Fruit fly (Drosophila melanogaster) whole organism, embryonic: ENCODE results near the gene mus101.

Experiments used
- Abd-B ChIP-seq: fragments of 200-800 bp; sonication (Bioruptor generic); optimal IDR thresholded peaks from 2 replicates; lab custom pipeline; 2018; ENCODE audit warnings: missing biosample characterization, mild to moderate bottlenecking, missing genetic modification characterization, moderate library complexity
- Blimp-1 ChIP-seq: fragments of 200-800 bp; sonication (Bioruptor generic); optimal IDR thresholded peaks from 3 replicates; lab custom pipeline; 2018; ENCODE audit warnings: missing biosample characterization, missing genetic modification characterization, mild to moderate bottlenecking, moderate library complexity, missing genetic modification reagents
- CG10209 ChIP-seq: fragments of 200-800 bp; sonication (Bioruptor generic); optimal IDR thresholded peaks from 3 replicates; lab custom pipeline; 2017; ENCODE audit warnings: missing biosample characterization, mild to moderate bottlenecking, missing genetic modification characterization, missing genetic modification reagents
- CG10979 ChIP-seq: fragments of 200-800 bp; sonication (Bioruptor generic); optimal IDR thresholded peaks from 2 replicates; lab custom pipeline; 2018; ENCODE audit warnings: missing biosample characterization, mild to moderate bottlenecking, missing genetic modification characterization, moderate library complexity
- CG11504 ChIP-seq: fragments of 200-800 bp; sonication (Bioruptor generic); optimal IDR thresholded peaks from 3 replicates; lab custom pipeline; 2019; ENCODE audit warnings: missing biosample characterization, mild to moderate bottlenecking, missing genetic modification characterization, moderate library complexity
- CG11695 ChIP-seq: fragments of 200-800 bp; sonication (Bioruptor generic); IDR thresholded peaks from 3 replicates; pipeline ENCODE4 v1.3.6; 2022; ENCODE audit warnings: missing biosample characterization, missing genetic modification characterization
- CG12391 ChIP-seq: fragments of 200-800 bp; sonication (Bioruptor generic); optimal IDR thresholded peaks from 3 replicates; lab custom pipeline; 2018; ENCODE audit warnings: missing biosample characterization, mild to moderate bottlenecking, missing genetic modification characterization, moderate library complexity
- CG13296 ChIP-seq: fragments of 200-800 bp; sonication (Bioruptor generic); optimal IDR thresholded peaks from 3 replicates; lab custom pipeline; 2018; ENCODE audit warnings: missing biosample characterization, mild to moderate bottlenecking, missing genetic modification characterization
- CG14710 ChIP-seq: fragments of 200-800 bp; sonication (Bioruptor generic); optimal IDR thresholded peaks from 3 replicates; lab custom pipeline; 2019; ENCODE audit warnings: missing biosample characterization, mild to moderate bottlenecking, missing genetic modification characterization, moderate library complexity
- CG17359 ChIP-seq: fragments of 200-800 bp; sonication (Bioruptor generic); optimal IDR thresholded peaks from 3 replicates; lab custom pipeline; 2018; ENCODE audit warnings: missing biosample characterization, mild to moderate bottlenecking, missing genetic modification characterization, moderate library complexity
- CG17361 ChIP-seq: fragments of 200-800 bp; sonication (Bioruptor generic); IDR thresholded peaks from 3 replicates; pipeline ENCODE4 v1.3.6; 2022; ENCODE audit warnings: missing biosample characterization, missing genetic modification characterization
- CG18476 ChIP-seq: fragments of 200-800 bp; sonication (Bioruptor generic); optimal IDR thresholded peaks from 2 replicates; lab custom pipeline; 2016; ENCODE audit warnings: missing biosample characterization, mild to moderate bottlenecking, missing genetic modification characterization
- CG18599 ChIP-seq: fragments of 200-800 bp; sonication (Bioruptor generic); optimal IDR thresholded peaks from 3 replicates; lab custom pipeline; 2017; ENCODE audit warnings: missing biosample characterization, missing genetic modification characterization, mild to moderate bottlenecking, moderate library complexity, missing genetic modification reagents
- CG2678 ChIP-seq: fragments of 200-800 bp; sonication (Bioruptor generic); optimal IDR thresholded peaks from 3 replicates; lab custom pipeline; 2019; ENCODE audit warnings: missing biosample characterization, mild to moderate bottlenecking, missing genetic modification characterization, moderate library complexity
- CG31441 ChIP-seq: fragments of 200-800 bp; sonication (Bioruptor generic); IDR thresholded peaks from 2 replicates; pipeline ENCODE4 v1.3.6; 2022; ENCODE audit warnings: missing biosample characterization, missing genetic modification characterization
- CG33557 ChIP-seq: fragments of 200-800 bp; sonication (Bioruptor generic); optimal IDR thresholded peaks from 2 replicates; lab custom pipeline; 2019; ENCODE audit warnings: missing biosample characterization, mild to moderate bottlenecking, missing genetic modification characterization, moderate library complexity
- CG4424 ChIP-seq: fragments of 200-800 bp; sonication (Bioruptor generic); optimal IDR thresholded peaks from 3 replicates; lab custom pipeline; 2016; ENCODE audit warnings: missing biosample characterization, missing genetic modification characterization
- CG4854 ChIP-seq: fragments of 200-800 bp; sonication (Bioruptor generic); optimal IDR thresholded peaks from 2 replicates; lab custom pipeline; 2016; ENCODE audit warnings: missing biosample characterization, missing genetic modification characterization, inconsistent platforms
- CG7786 ChIP-seq: fragments of 200-800 bp; sonication (Bioruptor generic); optimal IDR thresholded peaks from 2 replicates; lab custom pipeline; 2016; ENCODE audit warnings: missing biosample characterization, missing genetic modification characterization
- CG9817 ChIP-seq: fragments of 200-800 bp; sonication (Bioruptor generic); optimal IDR thresholded peaks from 2 replicates; lab custom pipeline; 2018; ENCODE audit warnings: missing biosample characterization, mild to moderate bottlenecking, missing genetic modification characterization, moderate library complexity
- CoRest ChIP-seq: fragments of 200-800 bp; sonication (Bioruptor generic); optimal IDR thresholded peaks from 3 replicates; lab custom pipeline; 2018; ENCODE audit warnings: missing biosample characterization, mild to moderate bottlenecking, missing genetic modification characterization, moderate library complexity
- D ChIP-seq, 2 experiments: fragments of 200-800 bp in 1 of 2; fragments of >200 bp in 1 of 2; sonication (Bioruptor generic) in 1 of 2; optimal IDR thresholded peaks; 2 replicates in 1 of 2; 3 replicates in 1 of 2; lab custom pipeline; 2017; ENCODE audit warnings: mild to moderate bottlenecking in 1 of 2, missing biosample characterization in 1 of 2, missing genetic modification characterization in 1 of 2, missing genetic modification reagents in 1 of 2
- Drgx ChIP-seq: fragments of 200-800 bp; sonication (Bioruptor generic); IDR thresholded peaks from 2 replicates; pipeline ENCODE4 v1.3.6; 2022; ENCODE audit warnings: missing biosample characterization, missing genetic modification characterization
- E2f2 ChIP-seq: fragments of 200-800 bp; sonication (Bioruptor generic); IDR thresholded peaks from 2 replicates; pipeline ENCODE4 v1.3.6; 2022; ENCODE audit warnings: missing biosample characterization, missing genetic modification characterization
- Fer3 ChIP-seq: fragments of 200-800 bp; sonication (Bioruptor generic); optimal IDR thresholded peaks from 2 replicates; lab custom pipeline; 2018; ENCODE audit warnings: missing biosample characterization, mild to moderate bottlenecking, missing genetic modification characterization, moderate library complexity
- H2.0 ChIP-seq: fragments of 200-800 bp; sonication (Bioruptor generic); IDR thresholded peaks from 2 replicates; pipeline ENCODE4 v1.3.6; 2022; ENCODE audit warnings: missing biosample characterization, missing genetic modification characterization
- HLH3B ChIP-seq: fragments of 200-800 bp; sonication (Bioruptor generic); IDR thresholded peaks from 2 replicates; pipeline ENCODE4 v1.3.6; 2022; ENCODE audit warnings: missing biosample characterization, missing genetic modification characterization
- HLH54F ChIP-seq: fragments of 200-800 bp; sonication (Bioruptor generic); optimal IDR thresholded peaks from 3 replicates; lab custom pipeline; 2016; ENCODE audit warnings: missing biosample characterization, missing genetic modification characterization
- Hr51 ChIP-seq, 2 experiments: fragments of 200-800 bp; sonication (Bioruptor generic); optimal IDR thresholded peaks; 2 replicates in 1 of 2; 3 replicates in 1 of 2; lab custom pipeline; 2016 to 2018; ENCODE audit warnings: missing biosample characterization in 2 of 2, missing genetic modification characterization in 2 of 2, mild to moderate bottlenecking in 1 of 2, moderate library complexity in 1 of 2
- PHDP ChIP-seq: fragments of 200-800 bp; sonication (Bioruptor generic); optimal IDR thresholded peaks from 3 replicates; lab custom pipeline; 2018; ENCODE audit warnings: missing biosample characterization, mild to moderate bottlenecking, missing genetic modification characterization, moderate library complexity
- Ptx1 ChIP-seq: fragments of 200-800 bp; sonication (Bioruptor generic); IDR thresholded peaks from 2 replicates; pipeline ENCODE4 v1.3.6; 2022; ENCODE audit warnings: missing biosample characterization, missing genetic modification characterization
- Sox102F ChIP-seq: fragments of 200-800 bp; sonication (Bioruptor generic); optimal IDR thresholded peaks from 2 replicates; lab custom pipeline; 2018; ENCODE audit warnings: missing biosample characterization, mild to moderate bottlenecking, missing genetic modification characterization, moderate library complexity
- Ssrp ChIP-seq: fragments of 200-800 bp; sonication (Bioruptor generic); optimal IDR thresholded peaks from 2 replicates; lab custom pipeline; 2018; ENCODE audit warnings: missing biosample characterization, mild to moderate bottlenecking, missing genetic modification characterization, moderate library complexity
- bowl ChIP-seq: fragments of 200-800 bp; sonication (Bioruptor generic); IDR thresholded peaks from 2 replicates; pipeline ENCODE4 v1.3.6; 2022; ENCODE audit warnings: missing biosample characterization, missing genetic modification characterization
- dysf ChIP-seq: fragments of 200-800 bp; sonication (Bioruptor generic); IDR thresholded peaks from 3 replicates; pipeline ENCODE4 v1.3.6; 2022; ENCODE audit warnings: missing biosample characterization, missing genetic modification characterization
- gcm ChIP-seq: fragments of 200-800 bp; sonication (Bioruptor generic); optimal IDR thresholded peaks from 2 replicates; lab custom pipeline; 2019; ENCODE audit warnings: missing biosample characterization, mild to moderate bottlenecking, missing genetic modification characterization, moderate library complexity
- grau ChIP-seq: fragments of 200-800 bp; optimal IDR thresholded peaks from 3 replicates; lab custom pipeline; 2019; ENCODE audit warnings: missing biosample characterization, mild to moderate bottlenecking, missing genetic modification characterization, moderate library complexity
- lbe ChIP-seq: fragments of 200-800 bp; sonication (Bioruptor generic); optimal IDR thresholded peaks from 2 replicates; lab custom pipeline; 2016; ENCODE audit warnings: missing biosample characterization, mild to moderate bottlenecking, missing genetic modification characterization
- lilli ChIP-seq: fragments of 200-800 bp; sonication (Bioruptor generic); optimal IDR thresholded peaks from 3 replicates; lab custom pipeline; 2016; ENCODE audit warnings: missing biosample characterization, missing genetic modification characterization
- lmd ChIP-seq: fragments of 200-800 bp; sonication (Bioruptor generic); IDR thresholded peaks from 2 replicates; pipeline ENCODE4 v1.3.6; 2022; ENCODE audit warnings: missing biosample characterization, missing genetic modification characterization
- lola ChIP-seq, 3 experiments: fragments of >200 bp in 2 of 3; fragments of 200-800 bp in 1 of 3; sonication (Bioruptor generic) in 1 of 3; optimal IDR thresholded peaks; 2 replicates each; lab custom pipeline; 2017 to 2019; ENCODE audit warnings: missing biosample characterization in 3 of 3, missing genetic modification characterization in 3 of 3, mild to moderate bottlenecking in 1 of 3, moderate library complexity in 1 of 3
- nerfin-2 ChIP-seq: fragments of 200-800 bp; sonication (Bioruptor generic); IDR thresholded peaks from 2 replicates; pipeline ENCODE4 v1.3.6; 2022; ENCODE audit warnings: missing biosample characterization, missing genetic modification characterization; ENCODE audit not compliant: partially characterized antibody
- prd ChIP-seq, 3 experiments: fragments of >200 bp in 2 of 3; fragments of 200-800 bp in 1 of 3; sonication (Bioruptor generic) in 1 of 3; optimal IDR thresholded peaks in 2 of 3; IDR thresholded peaks in 1 of 3; 2 replicates in 2 of 3; 3 replicates in 1 of 3; pipeline versions ENCODE4 v1.3.6 to Lab custom; 2017 to 2022; ENCODE audit warnings: missing biosample characterization in 1 of 3, missing genetic modification characterization in 1 of 3
- sc ChIP-seq, 3 experiments: fragments of >200 bp in 2 of 3; fragments of 200-800 bp in 1 of 3; sonication (Bioruptor generic) in 1 of 3; optimal IDR thresholded peaks; 2 replicates in 2 of 3; 3 replicates in 1 of 3; lab custom pipeline; 2017; ENCODE audit warnings: mild to moderate bottlenecking in 1 of 3, missing biosample characterization in 1 of 3, missing genetic modification characterization in 1 of 3, missing genetic modification reagents in 1 of 3
- sens ChIP-seq: fragments of 200-800 bp; sonication (Bioruptor generic); peaks from one replicate; lab custom pipeline; 2016; ENCODE audit warnings: missing biosample characterization, missing genetic modification characterization
- tx ChIP-seq: fragments of 200-800 bp; sonication (Bioruptor generic); optimal IDR thresholded peaks from 2 replicates; lab custom pipeline; 2016; ENCODE audit warnings: missing biosample characterization, missing genetic modification characterization
- zf30C ChIP-seq: fragments of 200-800 bp; sonication (Bioruptor generic); optimal IDR thresholded peaks from 3 replicates; lab custom pipeline; 2018; ENCODE audit warnings: missing biosample characterization, mild to moderate bottlenecking, missing genetic modification characterization

mus101 gene

DNA sequence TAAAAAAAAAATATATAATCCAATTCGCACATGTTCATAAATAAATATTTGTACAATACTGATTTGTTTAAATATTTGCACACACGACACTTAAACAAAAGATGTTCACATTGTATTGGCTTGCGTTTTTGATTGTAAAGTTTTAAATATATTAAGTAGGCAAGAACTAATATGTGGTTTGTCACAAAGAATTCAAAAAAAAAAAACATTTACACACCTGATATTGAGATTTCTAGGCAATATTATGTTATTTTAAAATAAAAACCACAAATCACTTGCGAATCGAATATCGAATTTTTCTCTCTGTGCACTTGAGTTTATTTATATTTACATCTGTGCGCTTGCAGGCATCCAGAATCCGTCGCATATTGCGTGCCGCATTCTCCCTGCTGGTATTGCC is 42.5 kb upstream of the mus101 start (continued):
- TF ChIP-seq tx (GFP tag; lab: Kevin White, UChicago): no peak
- no peak for TF ChIP-seq CG4854 (GFP tag; lab: Kevin White, UChicago)
- peak; percentile 62 for TF ChIP-seq PHDP (tag; lab: Kevin White, UChicago)
- TF ChIP-seq Ssrp (tag; lab: Kevin White, UChicago): peak; percentile 35
- TF ChIP-seq CG11695 (GFP tag; lab: Robert Waterston, UW): peak; percentile 39; the same call in 1 of the 3 replicates
- 0 out of 2 replicates have a peak, but pooled peaks have one; percentile 20 for TF ChIP-seq HLH3B (GFP tag; lab: Robert Waterston, UW)
- peak; percentile 15 for TF ChIP-seq CG4424
- peak; percentile 4 for TF ChIP-seq CG18476 (GFP tag; lab: Kevin White, UChicago)
- TF ChIP-seq gcm (GFP tag; lab: Kevin White, UChicago): peak; percentile 26
- no peak for TF ChIP-seq D (optimal IDR thresholded peaks at IDR 0.05; lab: Kevin White, UChicago)
- peak; percentile 9 for TF ChIP-seq D (GFP tag; optimal IDR thresholded peaks at IDR 0.05; lab: Kevin White, UChicago)
- peak; percentile 61 for TF ChIP-seq CG31441 (GFP tag; lab: Robert Waterston, UW)
- TF ChIP-seq E2f2: no peak
- TF ChIP-seq lilli (GFP tag; lab: Kevin White, UChicago): no peak
- TF ChIP-seq CG33557: peak; percentile 16
- peak; percentile 31 for TF ChIP-seq CG12391
- TF ChIP-seq CG17359 (tag; lab: Kevin White, UChicago): peak; percentile 56
- TF ChIP-seq nerfin-2 (GFP tag; lab: Robert Waterston, UW): no peak
- TF ChIP-seq bowl (GFP tag; lab: Robert Waterston, UW): no peak
- peak; percentile 57 for TF ChIP-seq lbe (GFP tag; lab: Kevin White, UChicago)
- peak; percentile 24 for TF ChIP-seq CG9817
- TF ChIP-seq sc (optimal IDR thresholded peaks at IDR 0.05; lab: Kevin White, UChicago): no peak
- TF ChIP-seq sc (GFP tag; optimal IDR thresholded peaks at IDR 0.05; lab: Kevin White, UChicago): no peak
- TF ChIP-seq Sox102F (GFP tag; lab: Kevin White, UChicago): peak; percentile 62
- TF ChIP-seq Hr51 (GFP tag; optimal IDR thresholded peaks at IDR 0.05; lab: Kevin White, UChicago): peak in 1 of 2 experiments; percentile 52
- peak; percentile 29 for TF ChIP-seq CoRest (tag; lab: Kevin White, UChicago)
- TF ChIP-seq CG7786 (GFP tag; lab: Kevin White, UChicago): no peak
- TF ChIP-seq lola (GFP tag; optimal IDR thresholded peaks at IDR 0.05; lab: Kevin White, UChicago): peak in 1 of 3 experiments; percentile 44
- peak; percentile 10 for TF ChIP-seq CG18599 (GFP tag; lab: Kevin White, UChicago)
- TF ChIP-seq CG13296: peak; percentile 4
- TF ChIP-seq prd (optimal IDR thresholded peaks at IDR 0.05; lab: Kevin White, UChicago): no peak
- TF ChIP-seq prd (GFP tag; IDR thresholded peaks at IDR 0.05; lab: Robert Waterston, UW): peak; percentile 57
- TF ChIP-seq Ptx1 (GFP tag; lab: Robert Waterston, UW): peak; percentile 12; the same call in 1 of the 2 replicates
- no peak for TF ChIP-seq dysf (GFP tag; lab: Robert Waterston, UW)
- TF ChIP-seq Blimp-1 (GFP tag; lab: Kevin White, UChicago): peak; percentile 44
- TF ChIP-seq lmd (GFP tag; lab: Robert Waterston, UW): 0 out of 2 replicates have a peak, but pooled peaks have one; percentile 18
- TF ChIP-seq CG2678 (tag; lab: Kevin White, UChicago): peak; percentile 52
- TF ChIP-seq zf30C: peak; percentile 65
- 0 out of 2 replicates have a peak, but pooled peaks have one; percentile 15 for TF ChIP-seq H2.0 (GFP tag; lab: Robert Waterston, UW)
- no peak for TF ChIP-seq HLH54F (GFP tag; lab: Kevin White, UChicago)
- no peak for TF ChIP-seq Abd-B (GFP tag; lab: Kevin White, UChicago)
- TF ChIP-seq Drgx (GFP tag; lab: Robert Waterston, UW): peak; percentile 67
- peak; percentile 25 for TF ChIP-seq CG10209 (GFP tag; lab: Kevin White, UChicago)
- peak; percentile 27 for TF ChIP-seq CG14710
- peak; percentile 19 for TF ChIP-seq Fer3 (tag; lab: Kevin White, UChicago)
- peak; percentile 33 for TF ChIP-seq CG10979 (tag; lab: Kevin White, UChicago)
- TF ChIP-seq CG11504 (tag; lab: Kevin White, UChicago): peak; percentile 58
- peak; percentile 28 for TF ChIP-seq grau (tag; lab: Kevin White, UChicago)
- peak; percentile 19 for TF ChIP-seq sens (GFP tag; lab: Kevin White, UChicago)
- TF ChIP-seq CG17361 (GFP tag; lab: Robert Waterston, UW): peak; percentile 43; the same call in 1 of the 3 replicates
